Worm (Caenorhabditis elegans): Measurements from ENCODE around the gene srj-32.
"Not testable (repeated sequence)": the region's sequence is repeated elsewhere in the genome, so short reads cannot be mapped to it uniquely, and the experiment has no call there.

The srj-32 gene

ce11 chrV:7337218-7337617 is 40.1 kb upstream of the srj-32 start, which contains the start of gene F10G2.7:
Gene F10G2.7 (minus strand): TSS chrV:7337318.
- not testable (repeated sequence) for TF ChIP-seq mdl-1, nhr-77, alr-1 (tag; optimal IDR thresholded peaks at IDR 0.05)

DNA sequence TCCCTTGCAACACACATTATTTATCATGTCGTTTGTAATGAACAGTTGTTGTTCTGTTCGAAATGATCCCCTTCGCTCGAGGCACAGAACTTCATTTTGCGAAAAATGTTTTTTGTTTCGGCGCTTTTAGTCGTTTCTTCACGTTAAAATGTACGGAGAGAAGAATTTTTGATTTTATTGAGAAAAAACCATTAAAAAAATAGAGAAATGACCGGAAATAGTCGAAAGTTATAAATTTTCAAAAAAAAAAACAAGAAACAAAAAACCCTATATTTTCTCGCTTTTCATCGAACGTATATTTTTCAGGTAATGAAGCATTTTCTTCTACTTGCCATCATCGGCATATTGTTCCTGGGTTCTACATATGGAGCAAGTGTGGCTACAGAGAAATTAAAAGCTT is 35.1 kb upstream of the srj-32 start, which contains the start of gene F10G2.1:
Gene F10G2.1, plus strand, starts transcription at position 301 of the 400 bp plus-strand sequence.
- no peak for TF ChIP-seq R02D3.7 (tag; optimal IDR thresholded peaks at IDR 0.05)
- TF ChIP-seq nhr-129 (tag; optimal IDR thresholded peaks at IDR 0.05), result no peak
- no peak for TF ChIP-seq ztf-11 (tag; optimal IDR thresholded peaks at IDR 0.05)
- TF ChIP-seq elt-3 (tag; optimal IDR thresholded peaks at IDR 0.05), result no peak
- TF ChIP-seq crh-2 (tag; optimal IDR thresholded peaks at IDR 0.05), result no peak
- no peak for TF ChIP-seq unc-55 (GFP tag; optimal IDR thresholded peaks at IDR 0.05)
- no peak for TF ChIP-seq Y55F3AM.14 (GFP tag; optimal IDR thresholded peaks at IDR 0.05)
- no peak for TF ChIP-seq lin-11 (tag; optimal IDR thresholded peaks at IDR 0.05)
- no peak for TF ChIP-seq mab-5 (tag; optimal IDR thresholded peaks at IDR 0.05)
- no peak for TF ChIP-seq unc-39 (tag; optimal IDR thresholded peaks at IDR 0.05)
- TF ChIP-seq sma-3 (GFP tag; optimal IDR thresholded peaks at IDR 0.05), result no peak
- TF ChIP-seq skn-1 (tag; optimal IDR thresholded peaks at IDR 0.05), result no peak
- no peak for TF ChIP-seq zag-1 (tag; optimal IDR thresholded peaks at IDR 0.05)
- TF ChIP-seq egl-27 (tag; optimal IDR thresholded peaks at IDR 0.05), result no peak
- no peak for TF ChIP-seq ama-1 (optimal IDR thresholded peaks at IDR 0.05)

ce11 chrV:7330868-7331267 is 33.7 kb upstream of the srj-32 start, which contains the start of gene F10G2.2:
Gene F10G2.2 (plus strand): TSS chrV:7331168.
- no peak for TF ChIP-seq snpc-4 (tag; optimal IDR thresholded peaks at IDR 0.05)
- TF ChIP-seq ZK546.5 (tag; optimal IDR thresholded peaks at IDR 0.05), result no peak
- TF ChIP-seq nhr-237 (tag; optimal IDR thresholded peaks at IDR 0.05), result no peak
- no peak for TF ChIP-seq ztf-4 (tag; optimal IDR thresholded peaks at IDR 0.05)
- TF ChIP-seq sma-9 (GFP tag; optimal IDR thresholded peaks at IDR 0.05), result no peak
- no peak for TF ChIP-seq sma-9 (tag; optimal IDR thresholded peaks at IDR 0.05)
- TF ChIP-seq alr-1 (tag; optimal IDR thresholded peaks at IDR 0.05), result no peak
- TF ChIP-seq Y55F3AM.14 (GFP tag; optimal IDR thresholded peaks at IDR 0.05), result no peak
- no peak for TF ChIP-seq fos-1 (tag; optimal IDR thresholded peaks at IDR 0.05)
- TF ChIP-seq ztf-11 (tag; optimal IDR thresholded peaks at IDR 0.05), result no peak
- no peak for TF ChIP-seq gmeb-1 (tag; optimal IDR thresholded peaks at IDR 0.05)
- TF ChIP-seq lsy-2 (tag; optimal IDR thresholded peaks at IDR 0.05), result no peak
- TF ChIP-seq sem-4 (tag; optimal IDR thresholded peaks at IDR 0.05), result no peak
- TF ChIP-seq unc-62 (GFP tag; optimal IDR thresholded peaks at IDR 0.05), result no peak

DNA sequence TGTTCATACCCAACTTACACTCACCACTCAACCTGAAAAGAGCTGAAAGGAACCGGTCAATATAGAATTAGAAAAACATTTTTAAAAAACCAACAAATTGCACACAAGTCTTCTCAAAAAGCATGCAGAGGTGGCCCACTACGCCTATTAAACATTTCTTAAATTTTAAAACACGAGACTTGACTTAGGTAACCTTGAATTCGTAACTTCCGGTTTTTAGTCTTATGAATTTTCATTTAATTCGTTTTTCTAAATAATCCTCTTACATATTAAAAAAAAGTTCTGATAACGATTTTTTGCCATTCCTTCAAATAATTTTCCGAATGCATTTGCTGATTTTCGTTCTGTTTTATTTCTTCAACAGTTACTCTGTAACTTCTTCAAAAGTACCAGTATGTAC is 30.9 kb upstream of the srj-32 start, which contains the start of gene clec-7:
Gene clec-7, plus strand, starts transcription at position 301 of the 400 bp plus-strand sequence.
- TF ChIP-seq unc-55 (GFP tag; optimal IDR thresholded peaks at IDR 0.05) (no peak), lin-11 (tag; optimal IDR thresholded peaks at IDR 0.05) (no peak), zag-1 (tag; optimal IDR thresholded peaks at IDR 0.05) (no peak), ceh-82 (tag; optimal IDR thresholded peaks at IDR 0.05) (no peak), nhr-77 (tag; optimal IDR thresholded peaks at IDR 0.05) (no peak), egl-27 (tag; optimal IDR thresholded peaks at IDR 0.05) (no peak)

- TF ChIP-seq ama-1 (optimal IDR thresholded peaks at IDR 0.05) (no peak), skn-1 (tag; optimal IDR thresholded peaks at IDR 0.05) (no peak), mbf-1 (tag; optimal IDR thresholded peaks at IDR 0.05) (no peak), nhr-12 (tag; optimal IDR thresholded peaks at IDR 0.05) (no peak), ceh-82 (tag; optimal IDR thresholded peaks at IDR 0.05) (no peak), ceh-16 (tag; optimal IDR thresholded peaks at IDR 0.05) (no peak), nhr-11 (tag; optimal IDR thresholded peaks at IDR 0.05) (no peak), unc-62 (GFP tag; optimal IDR thresholded peaks at IDR 0.05) (no peak), zag-1 (tag; optimal IDR thresholded peaks at IDR 0.05) (no peak), nhr-6 (tag; optimal IDR thresholded peaks at IDR 0.05) (no peak), nhr-129 (tag; optimal IDR thresholded peaks at IDR 0.05) (no peak), unc-39 (tag; optimal IDR thresholded peaks at IDR 0.05) (no peak)
These were observed 29.8 kb upstream of the srj-32 start, which contains the start of gene F10G2.4 for ce11 chrV:7326928-7327327. Gene F10G2.4 (plus strand): TSS chrV:7327228.

Data from whole organism, L2 larva.